Fruit fly (Drosophila melanogaster): ENCODE measurements around the gene CG1265.

CG1265 gene

DNA sequence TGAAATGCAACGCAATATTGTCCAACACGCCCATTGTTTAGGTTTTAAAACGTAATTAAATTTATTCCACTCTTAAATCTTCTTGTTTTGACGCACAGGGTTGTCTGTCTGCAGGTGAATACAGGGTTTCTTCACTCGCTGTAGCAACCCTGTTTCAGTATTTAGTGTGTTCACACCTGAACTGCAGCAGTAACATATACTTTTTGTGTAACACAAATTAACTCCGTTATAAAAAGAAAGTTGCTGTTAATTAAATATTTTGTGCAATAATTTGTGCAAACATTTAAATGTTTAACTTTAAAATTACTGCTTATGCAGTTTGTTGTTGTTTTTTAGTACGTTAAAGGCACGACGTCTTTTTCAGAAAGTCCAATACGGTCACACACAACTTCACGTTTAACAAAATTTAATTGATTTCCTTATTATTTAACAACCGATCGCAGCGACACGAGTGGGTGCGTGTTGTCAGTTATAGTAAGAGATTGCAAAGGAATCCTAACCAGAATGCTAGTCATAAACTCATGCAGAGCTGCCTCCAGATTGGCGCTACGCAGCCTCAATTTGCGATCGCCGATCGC, 37.6 kb downstream of the CG1265 start, which contains the start of the genes CG15012 and Fdx2 (continued):
- TF ChIP-seq Ets96B (tag; optimal IDR thresholded peaks at IDR 0.05) (no peak), svp (GFP tag) (no peak), cyc (GFP tag; optimal IDR thresholded peaks at IDR 0.05) (peak; percentile 34), salr (GFP tag; optimal IDR thresholded peaks at IDR 0.05) (no peak), Eip78C (GFP tag) (peak; percentile 21), Ets21C (GFP tag; optimal IDR thresholded peaks at IDR 0.05) (no peak), CG4318 (GFP tag; optimal IDR thresholded peaks at IDR 0.05) (no peak), CG11762 (GFP tag; optimal IDR thresholded peaks at IDR 0.05; ENCODE audit: insufficient read depth) (no peak), Gug (GFP tag; IDR thresholded peaks at IDR 0.05) (no peak), pdm3 (GFP tag; optimal IDR thresholded peaks at IDR 0.05) (no peak), CG11294 (GFP tag; IDR thresholded peaks at IDR 0.05) (no peak), Met (GFP tag; optimal IDR thresholded peaks at IDR 0.05) (no peak), ss (GFP tag; optimal IDR thresholded peaks at IDR 0.05) (no peak), CG6808 (GFP tag; optimal IDR thresholded peaks at IDR 0.05) (no peak), CG32006 (GFP tag; optimal IDR thresholded peaks at IDR 0.05) (no peak), CG6792 (GFP tag; optimal IDR thresholded peaks at IDR 0.05) (no peak), topi (GFP tag; optimal IDR thresholded peaks at IDR 0.05) (peak; percentile 34), CG16779 (tag; optimal IDR thresholded peaks at IDR 0.05) (no peak), CG3032 (tag; optimal IDR thresholded peaks at IDR 0.05) (peak; percentile 30), fd59A (GFP tag; optimal IDR thresholded peaks at IDR 0.05) (no peak), Smox (GFP tag; optimal IDR thresholded peaks at IDR 0.05) (no peak), eg (GFP tag; IDR thresholded peaks at IDR 0.05) (no peak), CG7368 (GFP tag; optimal IDR thresholded peaks at IDR 0.05) (no peak), Sox102F (GFP tag; optimal IDR thresholded peaks at IDR 0.05) (no peak)

- TF ChIP-seq ss (GFP tag; optimal IDR thresholded peaks at IDR 0.05) (no peak), Blimp-1 (GFP tag; optimal IDR thresholded peaks at IDR 0.05) (no peak), fd85E (GFP tag; optimal IDR thresholded peaks at IDR 0.05) (no peak), CG32006 (GFP tag; optimal IDR thresholded peaks at IDR 0.05) (peak; percentile 27), CG6792 (GFP tag; optimal IDR thresholded peaks at IDR 0.05) (no peak), CG11762 (GFP tag; optimal IDR thresholded peaks at IDR 0.05; ENCODE audit: insufficient read depth) (no peak), Eip93F (GFP tag; optimal IDR thresholded peaks at IDR 0.05) (no peak), Sox14 (GFP tag; optimal IDR thresholded peaks at IDR 0.05) (no peak), Hr39 (GFP tag; optimal IDR thresholded peaks at IDR 0.05) (no peak), topi (GFP tag; optimal IDR thresholded peaks at IDR 0.05) (no peak), Hr4 (GFP tag; optimal IDR thresholded peaks at IDR 0.05) (no peak), salr (GFP tag; optimal IDR thresholded peaks at IDR 0.05) (no peak), Lpt (GFP tag; optimal IDR thresholded peaks at IDR 0.05) (no peak), svp (GFP tag) (no peak), CG15336 (GFP tag; IDR thresholded peaks at IDR 0.05) (peak; percentile 49)
Observed at dm6 chr3L:4293304-4293703, 38.7 kb downstream of the CG1265 start.

DNA sequence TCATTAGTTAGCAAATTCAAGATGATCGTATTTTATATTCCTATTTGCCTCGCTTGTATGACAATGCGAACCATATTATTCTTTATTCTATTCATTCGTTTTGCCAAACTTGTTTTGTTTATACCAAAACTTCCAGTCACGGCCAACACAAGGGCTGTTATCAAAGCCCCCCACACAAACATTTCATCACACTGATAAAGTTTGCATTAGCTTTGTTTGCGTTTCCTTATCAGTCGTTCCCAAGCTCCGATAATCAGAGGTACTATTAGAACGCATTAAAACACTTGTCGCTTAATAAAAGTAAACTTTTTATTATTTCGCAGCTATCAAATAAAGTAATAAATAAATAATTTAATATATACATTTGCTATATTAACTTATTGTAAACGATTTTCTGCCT, 39.1 kb downstream of the CG1265 start:
- TF ChIP-seq fkh (GFP tag; optimal IDR thresholded peaks at IDR 0.05): peak; percentile 31
- TF ChIP-seq vri (GFP tag; optimal IDR thresholded peaks at IDR 0.05): peak; percentile 57
- TF ChIP-seq Eip78C (GFP tag): peak; percentile 52
- no peak for TF ChIP-seq Hr4 (GFP tag; optimal IDR thresholded peaks at IDR 0.05)

DNA sequence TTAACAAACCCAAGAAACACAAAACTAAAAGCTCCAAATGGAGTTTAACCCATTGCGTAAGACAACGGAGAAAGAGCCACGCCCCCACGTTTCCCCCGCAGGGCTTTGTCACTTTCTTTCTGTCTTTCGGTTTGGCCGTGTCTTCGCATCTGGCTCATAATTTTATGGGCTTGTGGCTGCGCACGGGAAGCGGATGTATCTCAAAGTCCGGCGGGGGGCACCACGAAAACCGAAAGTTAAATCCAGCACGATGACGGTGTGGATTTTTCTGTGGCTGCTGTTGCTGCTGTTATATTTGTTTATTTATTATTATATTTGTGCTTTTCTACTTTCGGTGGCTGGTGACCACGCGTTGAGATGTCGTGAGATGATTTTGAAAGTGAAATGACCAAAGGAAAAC, 42.2 kb downstream of the CG1265 start:
- TF ChIP-seq Sox102F (GFP tag; optimal IDR thresholded peaks at IDR 0.05) (no peak), Met (GFP tag; optimal IDR thresholded peaks at IDR 0.05) (no peak), CG11294 (GFP tag; IDR thresholded peaks at IDR 0.05) (no peak), CG3032 (tag; optimal IDR thresholded peaks at IDR 0.05) (no peak), CG7368 (GFP tag; optimal IDR thresholded peaks at IDR 0.05) (no peak), CG9139 (GFP tag; optimal IDR thresholded peaks at IDR 0.05) (no peak), Blimp-1 (GFP tag; optimal IDR thresholded peaks at IDR 0.05) (peak; percentile 37), CG1621 (tag; optimal IDR thresholded peaks at IDR 0.05) (no peak)

Measured in whole organism, prepupa.